Worm (Caenorhabditis elegans): Measurements from ENCODE around the gene irld-15.

ce11 chrV:2260660-2261059, 43.0 kb downstream of the irld-15 start, which contains the start of gene F41B5.12:
- TF ChIP-seq isw-1 (GFP tag; IDR thresholded peaks at IDR 0.05) (no peak), nhr-11 (tag; optimal IDR thresholded peaks at IDR 0.05) (no peak), pqm-1 (tag; optimal IDR thresholded peaks at IDR 0.05) (no peak), lsy-2 (tag; optimal IDR thresholded peaks at IDR 0.05) (no peak), fos-1 (tag; optimal IDR thresholded peaks at IDR 0.05) (no peak)

Measured in whole organism, L1 larva.